Worm (Caenorhabditis elegans): ENCODE measurements around the gene M02B1.3.

M02B1.3 gene

ce11 chrIV:12836208-12836607 is at the start of gene M02B1.3:
Gene M02B1.3 (plus strand): TSS chrIV:12836508.
- no peak for TF ChIP-seq ztf-29 (GFP tag; IDR thresholded peaks at IDR 0.05)
- no peak for TF ChIP-seq flt-1 (GFP tag; IDR thresholded peaks at IDR 0.05)
- no peak for TF ChIP-seq cog-1 (tag; optimal IDR thresholded peaks at IDR 0.05)
- no peak for TF ChIP-seq tab-1 (GFP tag; IDR thresholded peaks at IDR 0.05)

DNA sequence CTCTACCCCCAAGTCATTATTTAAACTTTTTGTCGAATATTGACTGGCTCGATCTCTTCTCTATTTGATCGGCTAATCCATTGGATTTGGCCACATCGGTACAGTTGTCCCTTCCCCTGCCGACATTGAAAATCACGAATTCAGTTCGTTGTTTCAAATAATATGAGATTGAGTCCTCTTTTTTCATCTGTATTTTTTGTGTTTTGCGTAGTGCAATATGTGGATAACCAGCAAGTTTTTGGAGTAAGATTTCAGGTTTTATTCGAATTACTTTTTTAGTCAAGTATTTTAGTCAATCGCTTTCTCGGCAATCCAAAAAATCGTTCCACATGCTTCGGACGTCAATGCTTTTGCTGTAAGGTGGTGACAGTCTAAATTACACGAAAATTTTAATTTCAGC is 47.2 kb upstream of the M02B1.3 start, which contains the start of gene F07C6.3:
Gene F07C6.3 (plus strand): TSS at position 148 of the 400 bp plus-strand sequence.
- TF ChIP-seq T22C8.4 (GFP tag; IDR thresholded peaks at IDR 0.05) (no peak), klf-2 (GFP tag; conservative IDR thresholded peaks at IDR 0.05) (no peak), flt-1 (GFP tag; IDR thresholded peaks at IDR 0.05) (no peak), cog-1 (tag; optimal IDR thresholded peaks at IDR 0.05) (no peak), med-1 (GFP tag; optimal IDR thresholded peaks at IDR 0.05; ENCODE audit: insufficient read depth) (no peak), tab-1 (GFP tag; IDR thresholded peaks at IDR 0.05) (no peak), ztf-29 (GFP tag; IDR thresholded peaks at IDR 0.05) (no peak), ref-1 (GFP tag; conservative IDR thresholded peaks at IDR 0.05) (no peak), ztf-23 (GFP tag; IDR thresholded peaks at IDR 0.05) (no peak)

ce11 chrIV:12790871-12791270 is 45.4 kb upstream of the M02B1.3 start, which contains the start of gene F07C6.2:
Gene F07C6.2 (plus strand): TSS chrIV:12791171.
- TF ChIP-seq cog-1 (tag; optimal IDR thresholded peaks at IDR 0.05) (no peak), T22C8.4 (GFP tag; IDR thresholded peaks at IDR 0.05) (no peak), med-1 (GFP tag; optimal IDR thresholded peaks at IDR 0.05; ENCODE audit: insufficient read depth) (no peak), ztf-23 (GFP tag; IDR thresholded peaks at IDR 0.05) (no peak), tab-1 (GFP tag; IDR thresholded peaks at IDR 0.05) (no peak), flt-1 (GFP tag; IDR thresholded peaks at IDR 0.05) (no peak)

DNA sequence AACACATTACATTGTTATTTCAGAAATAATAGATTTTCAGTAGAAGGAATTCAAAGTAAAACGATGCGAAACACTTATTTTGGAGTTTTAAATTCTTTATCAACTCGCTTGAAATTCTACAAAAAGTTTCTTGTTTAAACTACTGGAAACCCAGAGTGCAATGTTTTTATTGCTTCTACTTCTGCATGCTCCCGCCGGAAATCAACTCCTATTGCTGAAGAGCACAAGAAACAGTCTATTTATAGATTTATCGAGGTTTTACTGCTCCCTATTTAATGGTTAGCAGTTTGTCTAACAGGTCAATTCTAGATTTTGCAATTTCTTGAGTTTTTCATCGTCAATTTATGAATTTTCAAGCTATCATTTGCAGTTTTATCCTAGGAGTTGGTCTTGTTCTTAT is 43.8 kb upstream of the M02B1.3 start, which contains the start of gene F07C6.6:
Gene F07C6.6 (plus strand): TSS at position 301 of the 400 bp plus-strand sequence.
- no peak for TF ChIP-seq klf-2 (GFP tag; conservative IDR thresholded peaks at IDR 0.05)
- TF ChIP-seq tab-1 (GFP tag; IDR thresholded peaks at IDR 0.05) = no peak
- TF ChIP-seq med-1 (GFP tag; optimal IDR thresholded peaks at IDR 0.05; ENCODE audit: insufficient read depth) = no peak
- TF ChIP-seq flt-1 (GFP tag; IDR thresholded peaks at IDR 0.05) = no peak
- TF ChIP-seq T22C8.4 (GFP tag; IDR thresholded peaks at IDR 0.05) = no peak
- TF ChIP-seq ref-1 (GFP tag; conservative IDR thresholded peaks at IDR 0.05) = no peak
- no peak for TF ChIP-seq ztf-29 (GFP tag; IDR thresholded peaks at IDR 0.05)
- TF ChIP-seq ztf-23 (GFP tag; IDR thresholded peaks at IDR 0.05) = no peak
- no peak for TF ChIP-seq cog-1 (tag; optimal IDR thresholded peaks at IDR 0.05)

DNA sequence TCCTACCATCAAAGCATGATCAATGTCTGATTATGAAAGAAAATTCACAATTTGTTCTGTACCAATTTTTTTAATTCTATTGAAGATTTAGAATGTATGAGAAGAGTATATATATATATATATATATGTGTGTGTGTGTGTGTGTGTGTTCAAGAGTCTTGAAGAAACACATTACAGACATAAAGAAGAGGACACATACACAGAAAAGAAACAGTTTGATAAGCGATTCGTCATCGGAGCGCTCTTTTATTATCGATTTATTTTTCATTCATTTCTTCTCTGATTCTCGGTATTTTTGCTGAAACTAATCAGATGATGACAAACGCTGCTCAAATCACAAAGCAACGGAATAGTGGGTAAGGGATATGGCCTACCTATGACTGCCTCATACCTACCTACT is 42.7 kb upstream of the M02B1.3 start, which contains the start of gene pin-2:
Gene pin-2 (plus strand): TSS at position 227 of the 400 bp plus-strand sequence.
- TF ChIP-seq ref-1 (GFP tag; conservative IDR thresholded peaks at IDR 0.05) (no peak), cog-1 (tag; optimal IDR thresholded peaks at IDR 0.05) (no peak), ztf-23 (GFP tag; IDR thresholded peaks at IDR 0.05) (no peak), flt-1 (GFP tag; IDR thresholded peaks at IDR 0.05) (no peak), tab-1 (GFP tag; IDR thresholded peaks at IDR 0.05) (no peak), klf-2 (GFP tag; conservative IDR thresholded peaks at IDR 0.05) (no peak), ztf-29 (GFP tag; IDR thresholded peaks at IDR 0.05) (no peak), med-1 (GFP tag; optimal IDR thresholded peaks at IDR 0.05; ENCODE audit: insufficient read depth) (no peak), T22C8.4 (GFP tag; IDR thresholded peaks at IDR 0.05) (no peak)

ce11 chrIV:12795371-12795936 is 40.9 kb upstream of the M02B1.3 start:
- TF ChIP-seq ref-1 (GFP tag; conservative IDR thresholded peaks at IDR 0.05) = no peak
- TF ChIP-seq flt-1 (GFP tag; IDR thresholded peaks at IDR 0.05) = no peak
- no peak for TF ChIP-seq ztf-23 (GFP tag; IDR thresholded peaks at IDR 0.05)
- TF ChIP-seq med-1 (GFP tag; optimal IDR thresholded peaks at IDR 0.05; ENCODE audit: insufficient read depth) = no peak
- TF ChIP-seq ztf-29 (GFP tag; IDR thresholded peaks at IDR 0.05) = no peak
- no peak for TF ChIP-seq T22C8.4 (GFP tag; IDR thresholded peaks at IDR 0.05)
- TF ChIP-seq cog-1 (tag; optimal IDR thresholded peaks at IDR 0.05) = no peak
- no peak for TF ChIP-seq tab-1 (GFP tag; IDR thresholded peaks at IDR 0.05)
- TF ChIP-seq klf-2 (GFP tag; conservative IDR thresholded peaks at IDR 0.05) = no peak

- TF ChIP-seq klf-2 (GFP tag; conservative IDR thresholded peaks at IDR 0.05) = no peak
- no peak for TF ChIP-seq ref-1 (GFP tag; conservative IDR thresholded peaks at IDR 0.05)
- no peak for TF ChIP-seq med-1 (GFP tag; optimal IDR thresholded peaks at IDR 0.05; ENCODE audit: insufficient read depth)
- TF ChIP-seq ztf-29 (GFP tag; IDR thresholded peaks at IDR 0.05) = no peak
- no peak for TF ChIP-seq flt-1 (GFP tag; IDR thresholded peaks at IDR 0.05)
- no peak for TF ChIP-seq ztf-23 (GFP tag; IDR thresholded peaks at IDR 0.05)
- TF ChIP-seq cog-1 (tag; optimal IDR thresholded peaks at IDR 0.05) = no peak
- no peak for TF ChIP-seq tab-1 (GFP tag; IDR thresholded peaks at IDR 0.05)
- no peak for TF ChIP-seq T22C8.4 (GFP tag; IDR thresholded peaks at IDR 0.05)
These were observed 39.5 kb upstream of the M02B1.3 start for ce11 chrIV:12796811-12797210.

- no peak for TF ChIP-seq ztf-23 (GFP tag; IDR thresholded peaks at IDR 0.05)
- TF ChIP-seq klf-2 (GFP tag; conservative IDR thresholded peaks at IDR 0.05) = no peak
- TF ChIP-seq ref-1 (GFP tag; conservative IDR thresholded peaks at IDR 0.05) = no peak
- TF ChIP-seq flt-1 (GFP tag; IDR thresholded peaks at IDR 0.05) = no peak
- no peak for TF ChIP-seq med-1 (GFP tag; optimal IDR thresholded peaks at IDR 0.05; ENCODE audit: insufficient read depth)
- no peak for TF ChIP-seq ztf-29 (GFP tag; IDR thresholded peaks at IDR 0.05)
- no peak for TF ChIP-seq T22C8.4 (GFP tag; IDR thresholded peaks at IDR 0.05)
- TF ChIP-seq cog-1 (tag; optimal IDR thresholded peaks at IDR 0.05) = no peak
- no peak for TF ChIP-seq tab-1 (GFP tag; IDR thresholded peaks at IDR 0.05)
These were observed 30.7 kb upstream of the M02B1.3 start, which contains the start of gene F07C6.4 for ce11 chrIV:12805595-12805994. Gene F07C6.4 (plus strand): TSS chrIV:12805924.

DNA sequence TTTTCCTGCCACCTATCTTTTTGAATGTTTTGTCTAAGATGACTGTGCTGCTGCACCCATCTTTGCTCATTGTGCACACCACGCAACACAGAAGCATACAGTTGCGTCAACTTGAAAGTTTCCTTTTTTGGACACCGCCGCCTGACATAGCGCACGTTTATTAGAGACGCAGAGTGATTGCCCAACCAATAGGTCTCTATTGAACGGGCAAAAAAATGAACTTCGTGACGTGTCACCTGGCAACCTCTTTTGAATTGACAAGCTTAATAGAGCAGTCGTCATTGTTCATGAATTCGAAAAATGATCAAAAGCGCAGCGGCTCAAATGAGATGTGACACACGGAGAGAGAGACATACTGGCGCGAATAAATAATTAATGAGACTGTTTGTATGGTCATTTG is 24.8 kb upstream of the M02B1.3 start:
- TF ChIP-seq med-1 (GFP tag; optimal IDR thresholded peaks at IDR 0.05; ENCODE audit: insufficient read depth) (no peak), ztf-23 (GFP tag; IDR thresholded peaks at IDR 0.05) (no peak), flt-1 (GFP tag; IDR thresholded peaks at IDR 0.05) (no peak), cog-1 (tag; optimal IDR thresholded peaks at IDR 0.05) (no peak), ztf-29 (GFP tag; IDR thresholded peaks at IDR 0.05) (no peak), T22C8.4 (GFP tag; IDR thresholded peaks at IDR 0.05) (no peak)

DNA sequence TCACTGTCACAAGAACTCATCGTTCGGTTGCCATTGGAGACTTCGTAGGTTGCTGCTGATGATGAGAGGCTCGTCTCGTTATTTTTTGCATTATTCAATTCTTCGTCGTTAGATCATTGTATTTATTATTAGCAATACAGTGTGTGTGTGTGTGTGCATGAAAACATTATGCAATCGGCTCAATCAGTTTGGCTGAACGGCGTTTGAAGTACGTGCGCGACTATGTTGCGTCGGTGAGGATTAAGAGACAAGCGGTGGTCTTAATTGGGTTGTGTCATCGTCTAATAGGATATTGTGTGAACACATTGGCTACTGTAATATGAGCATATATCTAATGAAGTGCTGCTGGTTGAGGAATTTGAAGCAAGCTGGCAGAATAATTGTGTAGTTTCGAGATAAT is 22.5 kb upstream of the M02B1.3 start:
- TF ChIP-seq ztf-23 (GFP tag; IDR thresholded peaks at IDR 0.05) (no peak), ref-1 (GFP tag; conservative IDR thresholded peaks at IDR 0.05) (no peak), tab-1 (GFP tag; IDR thresholded peaks at IDR 0.05) (no peak), flt-1 (GFP tag; IDR thresholded peaks at IDR 0.05) (no peak), ztf-29 (GFP tag; IDR thresholded peaks at IDR 0.05) (no peak), klf-2 (GFP tag; conservative IDR thresholded peaks at IDR 0.05) (no peak), cog-1 (tag; optimal IDR thresholded peaks at IDR 0.05) (no peak), T22C8.4 (GFP tag; IDR thresholded peaks at IDR 0.05) (no peak), med-1 (GFP tag; optimal IDR thresholded peaks at IDR 0.05; ENCODE audit: insufficient read depth) (no peak)

Measured in whole organism, midembryonic.